Worm (Caenorhabditis elegans): Measurements from ENCODE around the gene K09E9.1.

ce11 chrX:15659561-15659960 lies 39.3 kb downstream of the K09E9.1 start:
- TF ChIP-seq aha-1 (tag; optimal IDR thresholded peaks at IDR 0.05) (no peak), mdl-1 (tag; optimal IDR thresholded peaks at IDR 0.05) (no peak), aly-2 (tag; optimal IDR thresholded peaks at IDR 0.05) (no peak), nhr-90 (tag; optimal IDR thresholded peaks at IDR 0.05; ENCODE audit: poor library complexity) (no peak), egl-27 (tag; optimal IDR thresholded peaks at IDR 0.05) (no peak), alr-1 (tag; optimal IDR thresholded peaks at IDR 0.05; ENCODE audit: borderline replicate concordance) (no peak), ceh-90 (tag; optimal IDR thresholded peaks at IDR 0.05) (no peak), skn-1 (tag; optimal IDR thresholded peaks at IDR 0.05) (no peak), lin-15B (tag; optimal IDR thresholded peaks at IDR 0.05) (no peak), lin-39 (tag; optimal IDR thresholded peaks at IDR 0.05) (no peak), fkh-10 (GFP tag; optimal IDR thresholded peaks at IDR 0.05) (no peak), dpl-1 (GFP tag; optimal IDR thresholded peaks at IDR 0.05) (no peak), ceh-8 (GFP tag; optimal IDR thresholded peaks at IDR 0.05) (no peak)

Measured in whole organism, L1 larva.